Worm (Caenorhabditis elegans) whole organism, young adult: ENCODE data around the gene sbsp-1.

Source experiments
- B0336.3 ChIP-seq: fragments of 200-800 bp; sonication (Bioruptor generic); IDR thresholded peaks from 2 replicates; pipeline ENCODE4 v1.3.6; 2022; ENCODE audit warnings: missing genetic modification characterization, missing compliant biosample characterization
- C06A6.2 ChIP-seq: fragments of 200-800 bp; sonication (Bioruptor generic); conservative IDR thresholded peaks from 2 replicates; pipeline ENCODE4 v1.3.6; 2022; ENCODE audit warnings: missing genetic modification characterization, missing compliant biosample characterization
- C17E4.6 ChIP-seq: fragments of 200-800 bp; sonication (Bioruptor generic); IDR thresholded peaks from 2 replicates; pipeline ENCODE4 v1.3.6; 2022; ENCODE audit warnings: missing genetic modification reagents, missing genetic modification characterization, missing compliant biosample characterization
- D2030.7 ChIP-seq: fragments of 200-800 bp; sonication (Bioruptor generic); IDR thresholded peaks from 2 replicates; pipeline ENCODE4 v1.3.6; 2022; ENCODE audit warnings: missing genetic modification reagents, missing genetic modification characterization, missing compliant biosample characterization
- F39B2.1 ChIP-seq: fragments of 200-800 bp; sonication (Bioruptor generic); IDR thresholded peaks from 2 replicates; pipeline ENCODE4 v1.3.6; 2022; ENCODE audit warnings: missing genetic modification reagents, missing genetic modification characterization, missing compliant biosample characterization
- F55B11.4 ChIP-seq: sonication (generic microtip); optimal IDR thresholded peaks from 2 replicates; lab custom pipeline; 2016; ENCODE audit warnings: missing compliant biosample characterization, missing genetic modification characterization, borderline replicate concordance; ENCODE audit not compliant: insufficient read depth
- K12H6.12 ChIP-seq: fragments of 200-800 bp; sonication (Bioruptor generic); optimal IDR thresholded peaks from 2 replicates; lab custom pipeline; 2018; ENCODE audit warnings: mild to moderate bottlenecking, missing genetic modification characterization, missing compliant biosample characterization
- Y53F4B.3 ChIP-seq: fragments of 200-800 bp; sonication (Bioruptor generic); IDR thresholded peaks from 2 replicates; pipeline ENCODE4 v1.3.6; 2022; ENCODE audit warnings: missing genetic modification reagents, missing genetic modification characterization, missing compliant biosample characterization
- Y95B8A.8 ChIP-seq: fragments of 200-800 bp; sonication (Bioruptor generic); IDR thresholded peaks from 2 replicates; pipeline ENCODE4 v1.3.6; 2022; ENCODE audit warnings: missing genetic modification reagents, missing genetic modification characterization, missing compliant biosample characterization
- ama-1 ChIP-seq, 3 experiments: fragments of 150-350 bp in 1 of 3; sonication (generic microtip) in 2 of 3; optimal IDR thresholded peaks; 2 replicates each; lab custom pipeline; 2014 to 2018; ENCODE audit warnings: missing biosample characterization in 2 of 3, missing genetic modification characterization in 2 of 3, missing genetic modification reagents in 2 of 3
- athp-1 ChIP-seq: sonication (generic microtip); optimal IDR thresholded peaks from 2 replicates; lab custom pipeline; 2017; ENCODE audit warnings: mild to moderate bottlenecking, missing genetic modification characterization, missing compliant biosample characterization
- ccch-3 ChIP-seq: fragments of 200-800 bp; sonication (Bioruptor generic); optimal IDR thresholded peaks from 2 replicates; lab custom pipeline; 2018; ENCODE audit warnings: mild to moderate bottlenecking, missing genetic modification characterization, missing compliant biosample characterization
- cebp-1 ChIP-seq, 2 experiments: fragments of 200-800 bp in 1 of 2; sonication (Bioruptor generic) in 1 of 2; sonication (generic microtip) in 1 of 2; IDR thresholded peaks in 1 of 2; optimal IDR thresholded peaks in 1 of 2; 2 replicates each; pipeline versions ENCODE4 v1.3.6 to Lab custom; 2017 to 2022; ENCODE audit warnings: missing compliant biosample characterization in 2 of 2, missing genetic modification characterization in 2 of 2, mild to moderate bottlenecking in 1 of 2, missing genetic modification reagents in 1 of 2, moderate library complexity in 1 of 2
- cebp-2 ChIP-seq: fragments of 200-800 bp; sonication (Bioruptor generic); IDR thresholded peaks from 2 replicates; pipeline ENCODE4 v1.3.6; 2022; ENCODE audit warnings: missing genetic modification characterization, missing compliant biosample characterization
- ceh-27 ChIP-seq: fragments of 200-800 bp; sonication (Bioruptor generic); optimal IDR thresholded peaks from 2 replicates; lab custom pipeline; 2018; ENCODE audit warnings: mild to moderate bottlenecking, missing genetic modification characterization, moderate library complexity, missing compliant biosample characterization
- ceh-91 ChIP-seq: fragments of 200-800 bp; sonication (Bioruptor generic); IDR thresholded peaks from 2 replicates; pipeline ENCODE4 v1.3.6; 2022; ENCODE audit warnings: missing genetic modification reagents, missing genetic modification characterization, missing compliant biosample characterization
- chd-7 ChIP-seq: sonication (generic microtip); optimal IDR thresholded peaks from 2 replicates; lab custom pipeline; 2016; ENCODE audit warnings: mild to moderate bottlenecking, missing genetic modification characterization, moderate library complexity, missing compliant biosample characterization
- dox-1 ChIP-seq: fragments of 200-800 bp; sonication (Bioruptor generic); IDR thresholded peaks from 2 replicates; pipeline ENCODE4 v1.3.6; 2022; ENCODE audit warnings: missing genetic modification reagents, missing genetic modification characterization, missing compliant biosample characterization
- ekl-4 ChIP-seq: fragments of 200-800 bp; sonication (Bioruptor generic); IDR thresholded peaks from 2 replicates; pipeline ENCODE4 v1.3.6; 2022; ENCODE audit warnings: missing genetic modification reagents, missing genetic modification characterization, missing compliant biosample characterization
- fkh-3 ChIP-seq: sonication (generic microtip); optimal IDR thresholded peaks from 2 replicates; lab custom pipeline; 2016; ENCODE audit warnings: mild to moderate bottlenecking, missing genetic modification characterization, missing compliant biosample characterization
- hmg-1.2 ChIP-seq: fragments of 200-800 bp; sonication (Bioruptor generic); IDR thresholded peaks from 2 replicates; pipeline ENCODE4 v1.3.6; 2022; ENCODE audit warnings: missing genetic modification reagents, missing genetic modification characterization, missing compliant biosample characterization
- hrde-1 ChIP-seq: sonication (generic microtip); optimal IDR thresholded peaks from 2 replicates; lab custom pipeline; 2016; ENCODE audit warnings: missing genetic modification characterization, mild to moderate bottlenecking, missing compliant biosample characterization, moderate library complexity, missing genotype, missing genetic modification reagents, borderline replicate concordance
- hsf-1 ChIP-seq: fragments of 200-800 bp; sonication (Bioruptor generic); IDR thresholded peaks from 2 replicates; pipeline ENCODE4 v1.3.6; 2022; ENCODE audit warnings: missing genetic modification reagents, missing genetic modification characterization, missing compliant biosample characterization
- lin-40 ChIP-seq: sonication (generic microtip); optimal IDR thresholded peaks from 2 replicates; lab custom pipeline; 2016; ENCODE audit warnings: missing genetic modification characterization, mild to moderate bottlenecking, missing compliant biosample characterization, missing genotype, missing genetic modification reagents
- lin-54 ChIP-seq: fragments of 200-800 bp; sonication (Bioruptor generic); optimal IDR thresholded peaks from 2 replicates; lab custom pipeline; 2018; ENCODE audit warnings: mild to moderate bottlenecking, missing genetic modification characterization, missing compliant biosample characterization
- madf-3 ChIP-seq: fragments of 200-800 bp; sonication (Bioruptor generic); IDR thresholded peaks from 2 replicates; pipeline ENCODE4 v1.3.6; 2022; ENCODE audit warnings: missing genetic modification reagents, missing genetic modification characterization, missing compliant biosample characterization
- madf-6 ChIP-seq: fragments of 200-800 bp; sonication (Bioruptor generic); IDR thresholded peaks from 2 replicates; pipeline ENCODE4 v1.3.6; 2022; ENCODE audit warnings: missing genetic modification reagents, missing genetic modification characterization, missing compliant biosample characterization
- madf-8 ChIP-seq: fragments of 200-800 bp; sonication (Bioruptor generic); conservative IDR thresholded peaks from 2 replicates; pipeline ENCODE4 v1.3.6; 2022; ENCODE audit warnings: missing genetic modification reagents, missing genetic modification characterization, missing compliant biosample characterization
- mcd-1 ChIP-seq: fragments of 200-800 bp; sonication (Bioruptor generic); IDR thresholded peaks from 2 replicates; pipeline ENCODE4 v1.3.6; 2022; ENCODE audit warnings: missing genetic modification reagents, missing genetic modification characterization, missing compliant biosample characterization
- mes-4 ChIP-seq: sonication (generic microtip); optimal IDR thresholded peaks from 2 replicates; lab custom pipeline; 2016; ENCODE audit warnings: missing genotype, missing genetic modification characterization, missing compliant biosample characterization
- mxl-1 ChIP-seq: sonication (generic microtip); optimal IDR thresholded peaks from 2 replicates; lab custom pipeline; 2016; ENCODE audit warnings: missing genetic modification characterization, missing compliant biosample characterization
- nfya-2 ChIP-seq: fragments of 200-800 bp; sonication (Bioruptor generic); IDR thresholded peaks from 2 replicates; pipeline ENCODE4 v1.3.6; 2022; ENCODE audit warnings: missing genetic modification reagents, missing genetic modification characterization, missing compliant biosample characterization
- nfyb-1 ChIP-seq: fragments of 200-800 bp; sonication (Bioruptor generic); IDR thresholded peaks from 2 replicates; pipeline ENCODE4 v1.3.6; 2022; ENCODE audit warnings: missing genetic modification reagents, missing genetic modification characterization, missing compliant biosample characterization
- nhr-27 ChIP-seq: fragments of 200-800 bp; sonication (Bioruptor generic); optimal IDR thresholded peaks from 2 replicates; lab custom pipeline; 2018; ENCODE audit warnings: mild to moderate bottlenecking, missing genetic modification characterization, moderate library complexity, missing compliant biosample characterization
- nhr-80 ChIP-seq: sonication (generic microtip); optimal IDR thresholded peaks from 2 replicates; lab custom pipeline; 2016; ENCODE audit warnings: missing genetic modification characterization, missing compliant biosample characterization
- nhr-90 ChIP-seq: sonication (generic microtip); optimal IDR thresholded peaks from 2 replicates; lab custom pipeline; 2016; ENCODE audit warnings: missing genotype, mild to moderate bottlenecking, missing genetic modification characterization, missing compliant biosample characterization
- pbrm-1 ChIP-seq: fragments of 200-800 bp; sonication (Bioruptor generic); IDR thresholded peaks from 2 replicates; pipeline ENCODE4 v1.3.6; 2022; ENCODE audit warnings: missing genetic modification reagents, missing genetic modification characterization, missing compliant biosample characterization
- rpc-1 ChIP-seq, 2 experiments: fragments of 150-350 bp in 1 of 2; sonication (generic microtip) in 1 of 2; optimal IDR thresholded peaks; 2 replicates each; lab custom pipeline; 2014 to 2018; ENCODE audit warnings: missing biosample characterization in 1 of 2, missing genetic modification characterization in 1 of 2, missing genetic modification reagents in 1 of 2, missing genotype in 1 of 2
- snpc-1.1 ChIP-seq: sonication (generic microtip); optimal IDR thresholded peaks from 2 replicates; lab custom pipeline; 2017; ENCODE audit warnings: missing genetic modification characterization, mild to moderate bottlenecking, missing compliant biosample characterization, antibody characterized with exemption, moderate library complexity, missing genotype, missing genetic modification reagents; ENCODE audit not compliant: insufficient read depth
- somi-1 ChIP-seq: fragments of 200-800 bp; sonication (Bioruptor generic); optimal IDR thresholded peaks from 2 replicates; lab custom pipeline; 2018; ENCODE audit warnings: mild to moderate bottlenecking, missing genetic modification characterization, missing compliant biosample characterization
- tlf-1 ChIP-seq: fragments of 200-800 bp; sonication (Bioruptor generic); optimal IDR thresholded peaks from 2 replicates; lab custom pipeline; 2018; ENCODE audit warnings: mild to moderate bottlenecking, missing genetic modification characterization, missing compliant biosample characterization
- zfh-2 ChIP-seq: fragments of 200-800 bp; sonication (Bioruptor generic); conservative IDR thresholded peaks from 2 replicates; pipeline ENCODE4 v1.3.6; 2022; ENCODE audit warnings: missing genetic modification reagents, missing genetic modification characterization, missing compliant biosample characterization
- ztf-28 ChIP-seq: fragments of 200-800 bp; sonication (Bioruptor generic); IDR thresholded peaks from 2 replicates; pipeline ENCODE4 v1.3.6; 2022; ENCODE audit warnings: missing genetic modification reagents, missing genetic modification characterization, missing compliant biosample characterization
- ztf-6 ChIP-seq: fragments of 200-800 bp; sonication (Bioruptor generic); IDR thresholded peaks from 2 replicates; pipeline ENCODE4 v1.3.6; 2022; ENCODE audit warnings: missing genetic modification reagents, missing genetic modification characterization, missing compliant biosample characterization

The sbsp-1 gene

ce11 chrIII:10819778-10820177, 13.0 kb upstream of the sbsp-1 start:
- TF ChIP-seq mcd-1 (GFP tag; lab: Robert Waterston, UW) (peak; percentile 35; the same call in 1 of the 2 replicates), F55B11.4 (tag; lab: Kevin White, UChicago) (no peak), snpc-1.1 (tag; lab: Kevin White, UChicago) (no peak), C17E4.6 (GFP tag; lab: Robert Waterston, UW) (no peak), ztf-28 (GFP tag; lab: Robert Waterston, UW) (no peak), nhr-27 (no peak), cebp-1 (GFP tag; IDR thresholded peaks at IDR 0.05; lab: Robert Waterston, UW) (no peak), cebp-1 (tag; optimal IDR thresholded peaks at IDR 0.05; lab: Kevin White, UChicago) (peak; percentile 34), dox-1 (GFP tag; lab: Robert Waterston, UW) (no peak), mes-4 (no peak), fkh-3 (tag; lab: Kevin White, UChicago) (no peak), nhr-90 (tag; lab: Kevin White, UChicago) (peak; percentile 20), zfh-2 (peak; percentile 82), somi-1 (GFP tag; lab: Kevin White, UChicago) (peak; percentile 21), hsf-1 (no peak), ama-1 (optimal IDR thresholded peaks at IDR 0.05; lab: Kevin White, UChicago) (no peak), ama-1 (GFP tag; optimal IDR thresholded peaks at IDR 0.05; lab: Kevin White, UChicago) (no peak), hrde-1 (tag; lab: Kevin White, UChicago) (no peak), cebp-2 (peak; percentile 77; the same call in 1 of the 2 replicates), B0336.3 (GFP tag; lab: Robert Waterston, UW) (no peak), ceh-27 (GFP tag; lab: Kevin White, UChicago) (no peak), rpc-1 (optimal IDR thresholded peaks at IDR 0.05; lab: Kevin White, UChicago) (no peak), rpc-1 (tag; optimal IDR thresholded peaks at IDR 0.05; lab: Kevin White, UChicago) (no peak), nhr-80 (tag; lab: Kevin White, UChicago) (peak; percentile 4), ztf-6 (no peak), K12H6.12 (tag; lab: Kevin White, UChicago) (peak; percentile 52), nfya-2 (no peak), nfyb-1 (GFP tag; lab: Robert Waterston, UW) (peak; percentile 74; the same call in 1 of the 2 replicates), pbrm-1 (GFP tag; lab: Robert Waterston, UW) (no peak), ekl-4 (no peak), madf-6 (0 out of 2 replicates have a peak, but pooled peaks have one; percentile 17), F39B2.1 (GFP tag; lab: Robert Waterston, UW) (no peak), chd-7 (tag; lab: Kevin White, UChicago) (peak; percentile 65), ccch-3 (GFP tag; lab: Kevin White, UChicago) (no peak), hmg-1.2 (GFP tag; lab: Robert Waterston, UW) (peak; percentile 51; the same call in 1 of the 2 replicates), Y95B8A.8 (GFP tag; lab: Robert Waterston, UW) (no peak), lin-40 (tag; lab: Kevin White, UChicago) (no peak), madf-3 (no peak), Y53F4B.3 (GFP tag; lab: Robert Waterston, UW) (no peak), madf-8 (GFP tag; lab: Robert Waterston, UW) (no peak), D2030.7 (GFP tag; lab: Robert Waterston, UW) (no peak), lin-54 (peak; percentile 26), ceh-91 (no peak), C06A6.2 (GFP tag; lab: Robert Waterston, UW) (no peak), tlf-1 (GFP tag; lab: Kevin White, UChicago) (no peak), mxl-1 (tag; lab: Kevin White, UChicago) (no peak), athp-1 (tag; lab: Kevin White, UChicago) (no peak)
